Worm (Caenorhabditis elegans): ENCODE results near the gene nucl-1.

nucl-1 gene

DNA sequence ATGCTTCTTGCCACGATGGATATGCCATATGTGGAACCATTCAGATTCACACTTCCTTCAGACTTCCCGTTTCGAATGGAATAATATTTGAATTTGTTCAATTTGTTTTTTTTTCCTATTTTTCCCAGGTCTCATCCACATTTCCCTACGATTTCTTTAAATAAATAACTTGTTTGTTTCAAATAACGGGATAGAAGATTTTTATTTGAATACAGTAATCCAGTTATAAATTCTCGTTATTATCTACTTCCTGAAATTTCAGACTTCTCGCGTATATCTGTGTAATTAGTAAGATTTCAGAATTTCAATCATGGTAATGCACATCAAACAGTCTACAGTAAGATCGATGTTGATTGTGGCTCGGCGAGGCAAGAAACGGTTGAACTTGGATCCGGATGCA is 11.1 kb upstream of the nucl-1 start, which contains the start of gene F35H10.5:
F35H10.5 (plus strand) TSS at position 301 of the 400 bp plus-strand sequence.
- TF ChIP-seq sdz-38 (tag; optimal IDR thresholded peaks at IDR 0.05): no peak
- no peak for TF ChIP-seq atf-7 (tag; optimal IDR thresholded peaks at IDR 0.05)
- TF ChIP-seq repo-1 (tag; optimal IDR thresholded peaks at IDR 0.05): no peak
- TF ChIP-seq egrh-3 (GFP tag; IDR thresholded peaks at IDR 0.05): no peak
- no peak for TF ChIP-seq F49E8.2 (tag; optimal IDR thresholded peaks at IDR 0.05; ENCODE audit: insufficient read depth)
- TF ChIP-seq B0035.1 (tag; optimal IDR thresholded peaks at IDR 0.05): no peak

DNA sequence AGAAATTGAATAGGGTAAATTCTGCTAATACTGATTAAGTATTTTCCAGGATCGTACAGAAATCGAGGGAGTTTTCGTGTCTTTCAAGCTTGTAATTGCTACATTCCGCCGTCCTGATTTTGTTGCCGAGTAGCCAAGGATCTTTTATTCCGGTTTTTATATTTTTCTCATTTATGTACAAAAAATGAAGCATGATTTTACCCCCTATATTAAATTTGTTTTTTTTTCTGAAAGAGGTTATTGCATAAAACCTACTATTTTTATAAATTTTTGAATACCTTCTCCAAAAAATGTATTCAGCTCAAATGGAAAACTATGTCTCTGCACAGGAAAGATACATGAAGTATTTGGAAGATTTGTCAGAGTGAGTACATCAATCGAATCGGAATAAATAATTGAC is 10.3 kb upstream of the nucl-1 start, which contains the start of gene F35H10.6:
F35H10.6 (plus strand) TSS at position 301 of the 400 bp plus-strand sequence.
- TF ChIP-seq Y53G8AR.9 (GFP tag; conservative IDR thresholded peaks at IDR 0.05) (no peak), unc-62 (GFP tag; optimal IDR thresholded peaks at IDR 0.05) (no peak), somi-1 (GFP tag; optimal IDR thresholded peaks at IDR 0.05) (no peak), C06A6.2 (GFP tag; conservative IDR thresholded peaks at IDR 0.05) (no peak), repo-1 (tag; optimal IDR thresholded peaks at IDR 0.05) (no peak), rec-8 (tag; optimal IDR thresholded peaks at IDR 0.05) (no peak), ztf-28 (GFP tag; IDR thresholded peaks at IDR 0.05) (no peak), athp-1 (tag; optimal IDR thresholded peaks at IDR 0.05) (no peak), tlf-1 (GFP tag; optimal IDR thresholded peaks at IDR 0.05) (no peak)

DNA sequence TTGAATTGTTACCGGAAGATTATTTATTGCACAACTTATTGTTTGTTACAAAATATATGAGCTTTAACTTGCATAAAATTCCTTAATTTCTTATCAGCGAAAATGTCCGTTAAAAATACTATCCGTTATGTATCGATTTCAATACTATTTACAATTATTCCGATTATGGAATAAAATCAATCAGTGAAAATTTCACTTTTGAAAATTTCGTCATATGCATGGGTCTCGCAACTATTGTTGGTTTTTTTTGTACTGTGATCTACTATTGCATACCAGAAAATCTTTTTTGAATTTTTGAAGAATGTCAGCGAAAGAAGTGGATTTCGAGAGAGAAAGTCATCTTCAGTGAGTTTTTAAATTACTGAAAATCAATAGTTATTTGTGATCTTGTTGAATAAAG is 7.9 kb upstream of the nucl-1 start, which contains the start of gene nprl-3:
nprl-3 (plus strand) TSS at position 301 of the 400 bp plus-strand sequence.
- no peak for TF ChIP-seq nhr-27 (tag; optimal IDR thresholded peaks at IDR 0.05)
- TF ChIP-seq ccch-3 (GFP tag; optimal IDR thresholded peaks at IDR 0.05): no peak
- no peak for TF ChIP-seq athp-1 (tag; optimal IDR thresholded peaks at IDR 0.05)
- no peak for TF ChIP-seq ceh-91 (GFP tag; IDR thresholded peaks at IDR 0.05)
- no peak for TF ChIP-seq tlf-1 (GFP tag; optimal IDR thresholded peaks at IDR 0.05)
- no peak for TF ChIP-seq ztf-26 (tag; optimal IDR thresholded peaks at IDR 0.05)
- no peak for TF ChIP-seq sea-2 (GFP tag; IDR thresholded peaks at IDR 0.05)
- TF ChIP-seq ztf-28 (GFP tag; IDR thresholded peaks at IDR 0.05): no peak
- no peak for TF ChIP-seq ekl-4 (GFP tag; IDR thresholded peaks at IDR 0.05)
- no peak for TF ChIP-seq bed-2 (GFP tag; IDR thresholded peaks at IDR 0.05)
- no peak for TF ChIP-seq dpff-1 (tag; optimal IDR thresholded peaks at IDR 0.05)
- TF ChIP-seq rec-8 (tag; optimal IDR thresholded peaks at IDR 0.05): no peak

DNA sequence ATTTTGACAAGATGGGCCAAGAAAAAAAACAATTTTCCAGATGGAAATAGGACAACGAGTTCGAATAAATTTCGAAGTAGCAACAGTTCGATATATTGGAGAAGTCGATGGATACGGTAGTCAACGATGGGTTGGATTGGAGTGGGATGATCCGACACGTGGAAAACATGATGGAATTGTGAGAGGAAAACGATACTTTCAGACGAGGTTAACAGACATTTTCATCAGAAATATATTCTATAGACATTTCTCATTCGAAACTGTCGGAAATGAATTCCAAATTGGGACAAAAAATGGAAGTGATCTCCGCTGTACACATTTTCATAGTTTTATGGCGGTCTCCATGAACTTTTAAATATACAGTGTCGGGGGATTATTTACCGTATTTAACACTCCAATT is 5.3 kb upstream of the nucl-1 start, which contains the start of gene tbce-1:
tbce-1 (plus strand) TSS at position 41 of the 400 bp plus-strand sequence.
- TF ChIP-seq F57C9.4 (tag; optimal IDR thresholded peaks at IDR 0.05) (no peak), akir-1 (GFP tag; optimal IDR thresholded peaks at IDR 0.05) (no peak), hrde-1 (tag; optimal IDR thresholded peaks at IDR 0.05; ENCODE audit: borderline replicate concordance) (peak; percentile 19), lin-54 (GFP tag; optimal IDR thresholded peaks at IDR 0.05) (peak; percentile 3)

DNA sequence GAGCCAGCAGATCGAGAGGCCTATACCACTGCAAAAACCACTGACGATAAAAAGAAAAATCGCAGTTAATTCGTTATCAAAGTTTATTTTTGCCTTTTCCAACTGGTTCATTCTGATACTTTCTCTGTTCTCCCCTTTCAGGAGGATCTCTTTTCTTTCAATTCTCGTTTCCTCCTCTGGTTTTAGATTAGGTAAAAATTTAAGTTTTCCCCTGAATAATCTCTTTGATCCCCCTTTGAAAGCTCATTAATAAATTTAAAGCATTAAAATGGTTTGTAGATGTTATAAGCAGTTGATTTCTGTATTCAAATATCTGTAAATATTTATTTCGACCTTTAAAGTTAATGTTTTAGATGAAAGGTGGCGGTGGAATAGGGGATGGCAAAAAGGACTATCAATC is 1.9 kb upstream of the nucl-1 start, which contains the start of gene K07H8.2:
K07H8.2 (plus strand) TSS at position 301 of the 400 bp plus-strand sequence.
- TF ChIP-seq egl-18 (GFP tag; IDR thresholded peaks at IDR 0.05): no peak
- TF ChIP-seq F39B2.1 (GFP tag; IDR thresholded peaks at IDR 0.05): no peak
- TF ChIP-seq chd-7 (tag; optimal IDR thresholded peaks at IDR 0.05): no peak
- TF ChIP-seq B0035.1 (tag; optimal IDR thresholded peaks at IDR 0.05): no peak
- TF ChIP-seq efl-1 (GFP tag; optimal IDR thresholded peaks at IDR 0.05): no peak
- no peak for TF ChIP-seq Y53G8AR.9 (GFP tag; conservative IDR thresholded peaks at IDR 0.05)
- TF ChIP-seq F49E8.2 (tag; optimal IDR thresholded peaks at IDR 0.05; ENCODE audit: insufficient read depth): peak; percentile 35
- no peak for TF ChIP-seq attf-6 (GFP tag; IDR thresholded peaks at IDR 0.05)

Data from whole organism, young adult.